Fruit fly (Drosophila melanogaster) whole organism, embryonic: ENCODE measurements around the gene wb.

Source experiments
- Awh ChIP-seq: fragments of 200-800 bp; sonication (Bioruptor generic); IDR thresholded peaks from 2 replicates; pipeline ENCODE4, ENCODE4 v1.3.6; 2022; ENCODE audit warnings: missing biosample characterization, missing genetic modification characterization
- B-H2 ChIP-seq: fragments of 200-800 bp; sonication (Bioruptor generic); optimal IDR thresholded peaks from 2 replicates; lab custom pipeline; 2018; ENCODE audit warnings: missing biosample characterization, mild to moderate bottlenecking, missing genetic modification characterization
- BtbVII ChIP-seq: fragments of 200-800 bp; sonication (Bioruptor generic); optimal IDR thresholded peaks from 3 replicates; lab custom pipeline; 2017; ENCODE audit warnings: missing biosample characterization, mild to moderate bottlenecking, missing genetic modification characterization
- CG10565 ChIP-seq: fragments of 200-800 bp; sonication (Bioruptor generic); optimal IDR thresholded peaks from 3 replicates; lab custom pipeline; 2016; ENCODE audit warnings: missing biosample characterization, mild to moderate bottlenecking, missing genetic modification characterization
- CG11504 ChIP-seq: fragments of 200-800 bp; sonication (Bioruptor generic); optimal IDR thresholded peaks from 3 replicates; lab custom pipeline; 2019; ENCODE audit warnings: missing biosample characterization, mild to moderate bottlenecking, missing genetic modification characterization, moderate library complexity
- CG12155 ChIP-seq: fragments of 200-800 bp; sonication (Bioruptor generic); optimal IDR thresholded peaks from 3 replicates; lab custom pipeline; 2016; ENCODE audit warnings: missing biosample characterization, missing genetic modification characterization
- CG12942 ChIP-seq: fragments of 200-800 bp; sonication (Bioruptor generic); optimal IDR thresholded peaks from 3 replicates; lab custom pipeline; 2016; ENCODE audit warnings: missing biosample characterization, missing genetic modification characterization
- CG13894 ChIP-seq: fragments of 200-800 bp; sonication (Bioruptor generic); optimal IDR thresholded peaks from 3 replicates; lab custom pipeline; 2018; ENCODE audit warnings: missing biosample characterization, mild to moderate bottlenecking, missing genetic modification characterization, moderate library complexity
- CG17612 ChIP-seq: fragments of 200-800 bp; sonication (Bioruptor generic); IDR thresholded peaks from 2 replicates; pipeline ENCODE4 v1.3.6; 2022; ENCODE audit warnings: missing biosample characterization, missing genetic modification characterization
- CG18476 ChIP-seq: fragments of 200-800 bp; sonication (Bioruptor generic); optimal IDR thresholded peaks from 2 replicates; lab custom pipeline; 2016; ENCODE audit warnings: missing biosample characterization, mild to moderate bottlenecking, missing genetic modification characterization
- CG2199 ChIP-seq: fragments of 200-800 bp; sonication (Bioruptor generic); IDR thresholded peaks from 3 replicates; pipeline ENCODE4 v1.3.6; 2022; ENCODE audit warnings: missing biosample characterization, missing genetic modification characterization
- CG2875 ChIP-seq: fragments of 200-800 bp; sonication (Bioruptor generic); optimal IDR thresholded peaks from 2 replicates; lab custom pipeline; 2017; ENCODE audit warnings: missing biosample characterization, mild to moderate bottlenecking, missing genetic modification characterization, missing genetic modification reagents
- CG30020 ChIP-seq: fragments of 200-800 bp; optimal IDR thresholded peaks from 2 replicates; lab custom pipeline; 2019; ENCODE audit warnings: missing biosample characterization, mild to moderate bottlenecking, missing genetic modification characterization, moderate library complexity
- CG32532 ChIP-seq: fragments of 200-800 bp; sonication (Bioruptor generic); IDR thresholded peaks from 2 replicates; pipeline ENCODE4 v1.3.6; 2022; ENCODE audit warnings: missing biosample characterization, missing genetic modification characterization
- CG4328 ChIP-seq: fragments of 200-800 bp; sonication (Bioruptor generic); optimal IDR thresholded peaks from 3 replicates; lab custom pipeline; 2017; ENCODE audit warnings: missing biosample characterization, missing genetic modification reagents, missing genetic modification characterization
- CG6791 ChIP-seq: fragments of 200-800 bp; sonication (Bioruptor generic); IDR thresholded peaks from 3 replicates; pipeline ENCODE4 v1.3.6; 2022; ENCODE audit warnings: missing biosample characterization, missing genetic modification characterization; ENCODE audit not compliant: partially characterized antibody
- CG7357 ChIP-seq: fragments of 200-800 bp; sonication (Bioruptor generic); IDR thresholded peaks from 3 replicates; pipeline ENCODE4 v1.3.6; 2022; ENCODE audit warnings: missing biosample characterization, missing genetic modification characterization
- CG8765 ChIP-seq: fragments of 200-800 bp; sonication (Bioruptor generic); IDR thresholded peaks from 2 replicates; pipeline ENCODE4 v1.3.6; 2022; ENCODE audit warnings: missing biosample characterization, missing genetic modification characterization
- Dfd ChIP-seq, 2 experiments: fragments of >200 bp; optimal IDR thresholded peaks; 2 replicates each; lab custom pipeline; 2017; ENCODE audit warnings: missing biosample characterization in 2 of 2, missing genetic modification characterization in 2 of 2
- Hand ChIP-seq: fragments of 200-800 bp; sonication (Bioruptor generic); optimal IDR thresholded peaks from 2 replicates; lab custom pipeline; 2017; ENCODE audit warnings: mild to moderate bottlenecking, missing biosample characterization, missing genetic modification reagents, missing genetic modification characterization
- Hr78 ChIP-seq, 2 experiments: fragments of 200-800 bp in 1 of 2; fragments of >200 bp in 1 of 2; sonication (Bioruptor generic) in 1 of 2; optimal IDR thresholded peaks; 2 replicates each; lab custom pipeline; 2017 to 2019; ENCODE audit warnings: missing biosample characterization in 2 of 2, missing genetic modification characterization in 2 of 2, mild to moderate bottlenecking in 1 of 2, moderate library complexity in 1 of 2
- Jarid2 ChIP-seq: fragments of 200-800 bp; sonication (Bioruptor generic); optimal IDR thresholded peaks from 3 replicates; lab custom pipeline; 2017; ENCODE audit warnings: mild to moderate bottlenecking, missing biosample characterization, missing genetic modification reagents, missing genetic modification characterization
- Pdp1 ChIP-seq, 2 experiments: fragments of 200-800 bp; sonication (Bioruptor generic); optimal IDR thresholded peaks; 3 replicates each; lab custom pipeline; 2016; ENCODE audit warnings: missing biosample characterization in 2 of 2, missing genetic modification characterization in 2 of 2, mild to moderate bottlenecking in 1 of 2, moderate library complexity in 1 of 2
- Rfx ChIP-seq: fragments of 200-800 bp; sonication (Bioruptor generic); IDR thresholded peaks from 2 replicates; pipeline ENCODE4 v1.3.6; 2022; ENCODE audit warnings: missing biosample characterization, missing genetic modification characterization
- Scr ChIP-seq: fragments of 200-800 bp; sonication (Bioruptor generic); IDR thresholded peaks from 2 replicates; pipeline ENCODE4 v1.3.6; 2022; ENCODE audit warnings: missing biosample characterization, missing genetic modification characterization; ENCODE audit not compliant: partially characterized antibody
- YL-1 ChIP-seq: fragments of 200-800 bp; sonication (Bioruptor generic); optimal IDR thresholded peaks from 3 replicates; lab custom pipeline; 2017; ENCODE audit warnings: missing biosample characterization, mild to moderate bottlenecking, missing genetic modification characterization
- ase ChIP-seq: fragments of 200-800 bp; sonication (Bioruptor generic); IDR thresholded peaks from 3 replicates; pipeline ENCODE4 v1.3.6; 2022; ENCODE audit warnings: missing biosample characterization, missing genetic modification characterization
- chinmo ChIP-seq: fragments of 200-800 bp; sonication (Bioruptor generic); IDR thresholded peaks from 4 replicates; pipeline ENCODE4 v1.3.6; 2022; ENCODE audit warnings: missing biosample characterization, missing genetic modification characterization; ENCODE audit not compliant: partially characterized antibody
- corto ChIP-seq: fragments of 200-800 bp; sonication (Bioruptor generic); optimal IDR thresholded peaks from 2 replicates; lab custom pipeline; 2016; ENCODE audit warnings: missing biosample characterization, mild to moderate bottlenecking, missing genetic modification characterization, moderate library complexity
- dysf ChIP-seq: fragments of 200-800 bp; sonication (Bioruptor generic); IDR thresholded peaks from 3 replicates; pipeline ENCODE4 v1.3.6; 2022; ENCODE audit warnings: missing biosample characterization, missing genetic modification characterization
- fru ChIP-seq: fragments of >200 bp; optimal IDR thresholded peaks from 2 replicates; lab custom pipeline; 2017
- ham ChIP-seq: fragments of 200-800 bp; sonication (Bioruptor generic); IDR thresholded peaks from 2 replicates; pipeline ENCODE4 v1.3.6; 2022; ENCODE audit warnings: missing biosample characterization, missing genetic modification characterization
- lola ChIP-seq, 3 experiments: fragments of >200 bp in 2 of 3; fragments of 200-800 bp in 1 of 3; sonication (Bioruptor generic) in 1 of 3; optimal IDR thresholded peaks; 2 replicates each; lab custom pipeline; 2017 to 2019; ENCODE audit warnings: missing biosample characterization in 3 of 3, missing genetic modification characterization in 3 of 3, mild to moderate bottlenecking in 1 of 3, moderate library complexity in 1 of 3
- sd ChIP-seq: fragments of 200-800 bp; sonication (Bioruptor generic); optimal IDR thresholded peaks from 3 replicates; lab custom pipeline; 2018; ENCODE audit warnings: missing biosample characterization, mild to moderate bottlenecking, missing genetic modification characterization, moderate library complexity
- sqz ChIP-seq: fragments of 200-800 bp; sonication (Bioruptor generic); optimal IDR thresholded peaks from 3 replicates; lab custom pipeline; 2018; ENCODE audit warnings: missing biosample characterization, mild to moderate bottlenecking, missing genetic modification characterization
- sr ChIP-seq: fragments of 200-800 bp; sonication (Bioruptor generic); IDR thresholded peaks from 3 replicates; pipeline ENCODE4 v1.3.6; 2022; ENCODE audit warnings: missing biosample characterization, missing genetic modification characterization
- tio ChIP-seq: fragments of 200-800 bp; sonication (Bioruptor generic); optimal IDR thresholded peaks from 2 replicates; lab custom pipeline; 2017; ENCODE audit warnings: missing biosample characterization, missing genetic modification characterization, inconsistent platforms
- usp ChIP-seq: fragments of >200 bp; optimal IDR thresholded peaks from 2 replicates; lab custom pipeline; 2017; ENCODE audit warnings: missing biosample characterization, missing genetic modification characterization
- vvl ChIP-seq: fragments of 200-800 bp; sonication (Bioruptor generic); IDR thresholded peaks from 2 replicates; pipeline ENCODE4 v1.3.6; 2022; ENCODE audit warnings: missing biosample characterization, missing genetic modification characterization

The wb gene

dm6 chr2L:14245517-14245916, 17.3 kb upstream of the wb start (continued):
- no peak for TF ChIP-seq ham (GFP tag; lab: Robert Waterston, UW)
- TF ChIP-seq CG18476 (GFP tag; lab: Kevin White, UChicago): no peak
- no peak for TF ChIP-seq Jarid2 (GFP tag; lab: Kevin White, UChicago)
- no peak for TF ChIP-seq sqz
- peak in 1 of 3 experiments; percentile 63 for TF ChIP-seq lola (GFP tag; optimal IDR thresholded peaks at IDR 0.05; lab: Kevin White, UChicago)
- TF ChIP-seq CG7357 (GFP tag; lab: Robert Waterston, UW): no peak

dm6 chr2L:14245981-14246380, 16.8 kb upstream of the wb start:
- TF ChIP-seq Pdp1 (GFP tag; optimal IDR thresholded peaks at IDR 0.05; lab: Kevin White, UChicago): peak in 1 of 2 experiments; percentile 12
- TF ChIP-seq corto: no peak
- TF ChIP-seq Scr (GFP tag; lab: Robert Waterston, UW): no peak
- peak; percentile 80 for TF ChIP-seq vvl (GFP tag; lab: Robert Waterston, UW)
- peak in 1 of 2 experiments; percentile 37 for TF ChIP-seq Hr78 (GFP tag; optimal IDR thresholded peaks at IDR 0.05; lab: Kevin White, UChicago)
- no peak for TF ChIP-seq BtbVII (GFP tag; lab: Kevin White, UChicago)
- TF ChIP-seq chinmo (GFP tag; lab: Robert Waterston, UW): 0 out of 4 replicates have a peak, but pooled peaks have one; percentile 7
- peak; percentile 7 for TF ChIP-seq sd (tag; lab: Kevin White, UChicago)
- TF ChIP-seq Awh: peak; percentile 95
- TF ChIP-seq sr (GFP tag; lab: Robert Waterston, UW): peak; percentile 8; the same call in 1 of the 3 replicates
- TF ChIP-seq, all 482 proteins: peak for 7

dm6 chr2L:14247853-14248252, 15.0 kb upstream of the wb start:
- TF ChIP-seq CG30020 (tag; lab: Kevin White, UChicago) (no peak), CG12942 (GFP tag; lab: Kevin White, UChicago) (no peak), usp (no peak), B-H2 (no peak), CG8765 (GFP tag; lab: Robert Waterston, UW) (no peak), CG10565 (no peak), Rfx (GFP tag; lab: Robert Waterston, UW) (no peak), Hand (GFP tag; lab: Kevin White, UChicago) (no peak), CG6791 (GFP tag; lab: Robert Waterston, UW) (no peak), YL-1 (GFP tag; lab: Kevin White, UChicago) (no peak), fru (lab: Kevin White, UChicago) (no peak), ase (no peak), tio (GFP tag; lab: Kevin White, UChicago) (no peak), CG12155 (no peak), CG13894 (tag; lab: Kevin White, UChicago) (no peak), dysf (no peak), CG32532 (GFP tag; lab: Robert Waterston, UW) (no peak), Dfd (GFP tag; optimal IDR thresholded peaks at IDR 0.05; lab: Kevin White, UChicago) (no peak), CG4328 (GFP tag; lab: Kevin White, UChicago) (no peak)

- peak; percentile 39; the same call in 1 of the 3 replicates for TF ChIP-seq CG2199 (GFP tag; lab: Robert Waterston, UW)
- TF ChIP-seq CG2875: no peak
- TF ChIP-seq Pdp1 (GFP tag; optimal IDR thresholded peaks at IDR 0.05; lab: Kevin White, UChicago): peak in 1 of 2 experiments; percentile 19
- no peak for TF ChIP-seq YL-1 (GFP tag; lab: Kevin White, UChicago)
- TF ChIP-seq CG11504 (tag; lab: Kevin White, UChicago): no peak
- TF ChIP-seq CG17612 (GFP tag; lab: Robert Waterston, UW): peak; percentile 80; the same call in 1 of the 2 replicates
Measured at dm6 chr2L:14251806-14252205, 11.0 kb upstream of the wb start.
